Fruit fly (Drosophila melanogaster) whole organism, embryonic: Measurements from ENCODE around the gene Dsp1.

ENCODE experiments used
- ATbp ChIP-seq: fragments of 200-800 bp; sonication (Bioruptor generic); optimal IDR thresholded peaks from 2 replicates; lab custom pipeline; 2017; ENCODE audit warnings: missing biosample characterization, mild to moderate bottlenecking, missing genetic modification characterization, missing genetic modification reagents
- Atf-2 ChIP-seq: fragments of 200-800 bp; sonication (Bioruptor generic); optimal IDR thresholded peaks from 2 replicates; lab custom pipeline; 2016; ENCODE audit warnings: missing biosample characterization, missing genetic modification characterization
- CG10147 ChIP-seq: fragments of 200-800 bp; sonication (Bioruptor generic); optimal IDR thresholded peaks from 2 replicates; lab custom pipeline; 2019; ENCODE audit warnings: missing biosample characterization, mild to moderate bottlenecking, missing genetic modification characterization, moderate library complexity
- CG10267 ChIP-seq: fragments of 200-800 bp; sonication (Bioruptor generic); optimal IDR thresholded peaks from 2 replicates; lab custom pipeline; 2018; ENCODE audit warnings: missing biosample characterization, mild to moderate bottlenecking, missing genetic modification characterization, moderate library complexity
- CG11085 ChIP-seq: fragments of 200-800 bp; sonication (Bioruptor generic); IDR thresholded peaks from 2 replicates; pipeline ENCODE4 v1.3.6; 2022; ENCODE audit warnings: missing biosample characterization, missing genetic modification characterization
- CG12104 ChIP-seq: fragments of 200-800 bp; sonication (Bioruptor generic); optimal IDR thresholded peaks from 3 replicates; lab custom pipeline; 2016; ENCODE audit warnings: missing biosample characterization, missing genetic modification characterization
- CG12155 ChIP-seq: fragments of 200-800 bp; sonication (Bioruptor generic); optimal IDR thresholded peaks from 3 replicates; lab custom pipeline; 2016; ENCODE audit warnings: missing biosample characterization, missing genetic modification characterization
- CG12942 ChIP-seq: fragments of 200-800 bp; sonication (Bioruptor generic); optimal IDR thresholded peaks from 3 replicates; lab custom pipeline; 2016; ENCODE audit warnings: missing biosample characterization, missing genetic modification characterization
- CG13287 ChIP-seq: fragments of 200-800 bp; sonication (Bioruptor generic); IDR thresholded peaks from 2 replicates; pipeline ENCODE4 v1.3.6; 2022; ENCODE audit warnings: missing biosample characterization, missing genetic modification characterization; ENCODE audit not compliant: partially characterized antibody
- CG13775 ChIP-seq: fragments of 200-800 bp; sonication (Bioruptor generic); optimal IDR thresholded peaks from 3 replicates; lab custom pipeline; 2017; ENCODE audit warnings: missing biosample characterization, mild to moderate bottlenecking, missing genetic modification characterization
- CG13894 ChIP-seq: fragments of 200-800 bp; sonication (Bioruptor generic); optimal IDR thresholded peaks from 3 replicates; lab custom pipeline; 2018; ENCODE audit warnings: missing biosample characterization, mild to moderate bottlenecking, missing genetic modification characterization, moderate library complexity
- CG16863 ChIP-seq: fragments of 200-800 bp; sonication (Bioruptor generic); optimal IDR thresholded peaks from 3 replicates; lab custom pipeline; 2016; ENCODE audit warnings: missing biosample characterization, missing genetic modification characterization
- CG17912 ChIP-seq: fragments of 200-800 bp; sonication (Bioruptor generic); optimal IDR thresholded peaks from 2 replicates; lab custom pipeline; 2018; ENCODE audit warnings: missing biosample characterization, mild to moderate bottlenecking, missing genetic modification characterization
- CG30431 ChIP-seq: fragments of 200-800 bp; sonication (Bioruptor generic); optimal IDR thresholded peaks from 2 replicates; lab custom pipeline; 2017; ENCODE audit warnings: missing biosample characterization, missing genetic modification characterization
- CG34224 ChIP-seq: fragments of 200-800 bp; sonication (Bioruptor generic); IDR thresholded peaks from 3 replicates; pipeline ENCODE4 v1.3.6; 2022; ENCODE audit warnings: missing biosample characterization, missing genetic modification characterization; ENCODE audit not compliant: partially characterized antibody
- CG4424 ChIP-seq: fragments of 200-800 bp; sonication (Bioruptor generic); optimal IDR thresholded peaks from 3 replicates; lab custom pipeline; 2016; ENCODE audit warnings: missing biosample characterization, missing genetic modification characterization
- CG6654 ChIP-seq: fragments of 200-800 bp; sonication (Bioruptor generic); optimal IDR thresholded peaks from 2 replicates; lab custom pipeline; 2017; ENCODE audit warnings: missing biosample characterization, mild to moderate bottlenecking, missing genetic modification characterization
- CG6683 ChIP-seq: fragments of 200-800 bp; sonication (Bioruptor generic); optimal IDR thresholded peaks from 2 replicates; lab custom pipeline; 2017; ENCODE audit warnings: missing biosample characterization, mild to moderate bottlenecking, missing genetic modification characterization, missing genetic modification reagents
- CG6689 ChIP-seq: fragments of 200-800 bp; sonication (Bioruptor generic); IDR thresholded peaks from 2 replicates; pipeline ENCODE4 v1.3.6; 2022; ENCODE audit warnings: missing biosample characterization, missing genetic modification characterization
- CG6813 ChIP-seq: fragments of 200-800 bp; sonication (Bioruptor generic); optimal IDR thresholded peaks from 2 replicates; lab custom pipeline; 2017; ENCODE audit warnings: missing biosample characterization, missing genetic modification characterization, mild to moderate bottlenecking, moderate library complexity, missing genetic modification reagents
- CG7372 ChIP-seq: fragments of 200-800 bp; sonication (Bioruptor generic); IDR thresholded peaks from 2 replicates; pipeline ENCODE4 v1.3.6; 2022; ENCODE audit warnings: missing biosample characterization, missing genetic modification characterization
- CG7786 ChIP-seq: fragments of 200-800 bp; sonication (Bioruptor generic); optimal IDR thresholded peaks from 2 replicates; lab custom pipeline; 2016; ENCODE audit warnings: missing biosample characterization, missing genetic modification characterization
- CG7928 ChIP-seq: fragments of 200-800 bp; sonication (Bioruptor generic); optimal IDR thresholded peaks from 2 replicates; lab custom pipeline; 2017; ENCODE audit warnings: missing biosample characterization, mild to moderate bottlenecking, missing genetic modification characterization
- CG8924 ChIP-seq: fragments of 200-800 bp; optimal IDR thresholded peaks from 3 replicates; lab custom pipeline; 2019; ENCODE audit warnings: missing biosample characterization, mild to moderate bottlenecking, missing genetic modification characterization, moderate library complexity
- CG9215 ChIP-seq: fragments of 200-800 bp; sonication (Bioruptor generic); IDR thresholded peaks from 2 replicates; pipeline ENCODE4 v1.3.6; 2022; ENCODE audit warnings: missing biosample characterization, missing genetic modification characterization
- Dref ChIP-seq: fragments of 200-800 bp; sonication (Bioruptor generic); IDR thresholded peaks from 2 replicates; pipeline ENCODE4 v1.3.6; 2022; ENCODE audit warnings: missing biosample characterization, missing genetic modification characterization
- Drgx ChIP-seq: fragments of 200-800 bp; sonication (Bioruptor generic); IDR thresholded peaks from 2 replicates; pipeline ENCODE4 v1.3.6; 2022; ENCODE audit warnings: missing biosample characterization, missing genetic modification characterization
- Fer2 ChIP-seq: fragments of 200-800 bp; sonication (Bioruptor generic); optimal IDR thresholded peaks from 2 replicates; lab custom pipeline; 2018; ENCODE audit warnings: missing biosample characterization, mild to moderate bottlenecking, missing genetic modification characterization, moderate library complexity
- Hsf ChIP-seq: fragments of 200-800 bp; sonication (Bioruptor generic); optimal IDR thresholded peaks from 3 replicates; lab custom pipeline; 2016; ENCODE audit warnings: missing biosample characterization, missing genetic modification characterization
- Med ChIP-seq: fragments of 200-800 bp; sonication (Bioruptor generic); peaks from one replicate; lab custom pipeline; 2016; ENCODE audit warnings: missing biosample characterization, missing genetic modification characterization, mild to moderate bottlenecking, inconsistent platforms, moderate library complexity
- Mrtf ChIP-seq: fragments of 200-800 bp; sonication (Bioruptor generic); IDR thresholded peaks from 3 replicates; pipeline ENCODE4 v1.3.6; 2022; ENCODE audit warnings: missing biosample characterization, missing genetic modification characterization
- NC2α ChIP-seq: fragments of 200-800 bp; sonication (Bioruptor generic); optimal IDR thresholded peaks from 2 replicates; lab custom pipeline; 2016; ENCODE audit warnings: missing biosample characterization, missing genetic modification characterization
- Oaz ChIP-seq: fragments of 200-800 bp; sonication (Bioruptor generic); IDR thresholded peaks from 2 replicates; pipeline ENCODE4 v1.3.6; 2022; ENCODE audit warnings: missing biosample characterization, missing genetic modification characterization
- Sin3A ChIP-seq: fragments of >200 bp; optimal IDR thresholded peaks from 2 replicates; lab custom pipeline; 2018
- Six4 ChIP-seq: fragments of 200-800 bp; sonication (Bioruptor generic); optimal IDR thresholded peaks from 2 replicates; lab custom pipeline; 2016; ENCODE audit warnings: missing biosample characterization, missing genetic modification characterization
- az2 ChIP-seq: fragments of 200-800 bp; sonication (Bioruptor generic); optimal IDR thresholded peaks from 3 replicates; lab custom pipeline; 2016; ENCODE audit warnings: missing biosample characterization, missing genetic modification characterization
- bsh ChIP-seq, 2 experiments: fragments of 200-800 bp; sonication (Bioruptor generic); optimal IDR thresholded peaks; 2 replicates each; lab custom pipeline; 2017 to 2018; ENCODE audit warnings: mild to moderate bottlenecking in 2 of 2, missing biosample characterization in 2 of 2, missing genetic modification characterization in 2 of 2, moderate library complexity in 1 of 2
- chif ChIP-seq, 2 experiments: fragments of 200-800 bp; sonication (Bioruptor generic); optimal IDR thresholded peaks; 3 replicates each; lab custom pipeline; 2016; ENCODE audit warnings: missing biosample characterization in 2 of 2, missing genetic modification characterization in 2 of 2
- croc ChIP-seq: fragments of 200-800 bp; sonication (Bioruptor generic); conservative IDR thresholded peaks from 3 replicates; pipeline ENCODE4 v1.3.6; 2022; ENCODE audit warnings: missing biosample characterization, missing genetic modification characterization
- esg ChIP-seq: fragments of 200-800 bp; sonication (Bioruptor generic); conservative IDR thresholded peaks from 2 replicates; pipeline ENCODE4 v1.3.6; 2022; ENCODE audit warnings: missing biosample characterization, missing genetic modification characterization
- eyg ChIP-seq: fragments of 200-800 bp; sonication (Bioruptor generic); optimal IDR thresholded peaks from 3 replicates; lab custom pipeline; 2016; ENCODE audit warnings: missing biosample characterization, missing genetic modification characterization
- hbn ChIP-seq: fragments of 200-800 bp; sonication (Bioruptor generic); IDR thresholded peaks from 2 replicates; pipeline ENCODE4 v1.3.6; 2022; ENCODE audit warnings: missing biosample characterization, missing genetic modification characterization; ENCODE audit not compliant: partially characterized antibody
- jing ChIP-seq: fragments of 200-800 bp; sonication (Bioruptor generic); optimal IDR thresholded peaks from 2 replicates; lab custom pipeline; 2018; ENCODE audit warnings: missing biosample characterization, mild to moderate bottlenecking, missing genetic modification characterization
- jumu ChIP-seq: fragments of 200-800 bp; sonication (Bioruptor generic); optimal IDR thresholded peaks from 3 replicates; lab custom pipeline; 2016; ENCODE audit warnings: missing biosample characterization, missing genetic modification characterization
- pfk ChIP-seq: fragments of 200-800 bp; sonication (Bioruptor generic); optimal IDR thresholded peaks from 2 replicates; lab custom pipeline; 2018; ENCODE audit warnings: missing biosample characterization, mild to moderate bottlenecking, missing genetic modification characterization, moderate library complexity
- sens ChIP-seq: fragments of 200-800 bp; sonication (Bioruptor generic); peaks from one replicate; lab custom pipeline; 2016; ENCODE audit warnings: missing biosample characterization, missing genetic modification characterization
- stwl ChIP-seq: fragments of 200-800 bp; sonication (Bioruptor generic); optimal IDR thresholded peaks from 3 replicates; lab custom pipeline; 2018; ENCODE audit warnings: missing biosample characterization, mild to moderate bottlenecking, missing genetic modification characterization, moderate library complexity
- tin ChIP-seq: fragments of 200-800 bp; sonication (Bioruptor generic); optimal IDR thresholded peaks from 3 replicates; lab custom pipeline; 2016; ENCODE audit warnings: missing biosample characterization, missing genetic modification characterization

The Dsp1 gene

dm6 chrX:16384843-16385726 is 51.7 kb downstream of the Dsp1 start, which contains the start of the genes CG9992 and CG4239 (continued):
- TF ChIP-seq CG11085 (GFP tag; lab: Robert Waterston, UW) (peak; percentile 62; the same call in 1 of the 2 replicates), CG10147 (GFP tag; lab: Kevin White, UChicago) (peak; percentile 13), CG9215 (GFP tag; lab: Robert Waterston, UW) (peak; percentile 76), CG7928 (no peak), CG7786 (GFP tag; lab: Kevin White, UChicago) (peak; percentile 40), jumu (GFP tag; lab: Kevin White, UChicago) (peak; percentile 54), sens (GFP tag; lab: Kevin White, UChicago) (peak; percentile 68), CG17912 (no peak), Sin3A (peak; percentile 81), Hsf (GFP tag; lab: Kevin White, UChicago) (peak; percentile 51), CG13287 (GFP tag; lab: Robert Waterston, UW) (peak; percentile 28), CG4424 (GFP tag; lab: Kevin White, UChicago) (peak; percentile 65), chif (GFP tag; optimal IDR thresholded peaks at IDR 0.05; lab: Kevin White, UChicago) (peak in 1 of 2 experiments; percentile 10), Drgx (GFP tag; lab: Robert Waterston, UW) (no peak; the same call in 1 of the 2 replicates), bsh (GFP tag; optimal IDR thresholded peaks at IDR 0.05; lab: Kevin White, UChicago) (peak in 1 of 2 experiments; percentile 39), Med (peak; percentile 83), ATbp (GFP tag; lab: Kevin White, UChicago) (peak; percentile 29), CG13775 (GFP tag; lab: Kevin White, UChicago) (peak; percentile 67), CG6683 (GFP tag; lab: Kevin White, UChicago) (no peak), CG16863 (GFP tag; lab: Kevin White, UChicago) (peak; percentile 2), CG7372 (GFP tag; lab: Robert Waterston, UW) (0 out of 2 replicates have a peak, but pooled peaks have one; percentile 23), pfk (GFP tag; lab: Kevin White, UChicago) (no peak), eyg (no peak), stwl (tag; lab: Kevin White, UChicago) (peak; percentile 92), CG6689 (GFP tag; lab: Robert Waterston, UW) (peak; percentile 29; the same call in 1 of the 2 replicates), CG6654 (peak; percentile 3), CG8924 (tag; lab: Kevin White, UChicago) (peak; percentile 65), NC2α (GFP tag; lab: Kevin White, UChicago) (no peak), CG12104 (GFP tag; lab: Kevin White, UChicago) (peak; percentile 36), az2 (GFP tag; lab: Kevin White, UChicago) (peak; percentile 63), CG34224 (GFP tag; lab: Robert Waterston, UW) (no peak), Fer2 (tag; lab: Kevin White, UChicago) (peak; percentile 56), Mrtf (GFP tag; lab: Robert Waterston, UW) (peak; percentile 39; the same call in 1 of the 3 replicates), CG12942 (GFP tag; lab: Kevin White, UChicago) (peak; percentile 49), CG12155 (GFP tag; lab: Kevin White, UChicago) (peak; percentile 59), CG10267 (tag; lab: Kevin White, UChicago) (peak; percentile 93), Six4 (GFP tag; lab: Kevin White, UChicago) (no peak), croc (GFP tag; lab: Robert Waterston, UW) (peak; percentile 49; the same call in 2 of the 3 replicates), jing (no peak), tin (GFP tag; lab: Kevin White, UChicago) (peak; percentile 60), Dref (peak; percentile 69), CG13894 (peak; percentile 49), Atf-2 (GFP tag; lab: Kevin White, UChicago) (peak; percentile 5), hbn (GFP tag; lab: Robert Waterston, UW) (peak; percentile 43; the same call in 1 of the 2 replicates), esg (peak; percentile 28; the same call in 1 of the 2 replicates), CG30431 (GFP tag; lab: Kevin White, UChicago) (peak; percentile 49), CG6813 (GFP tag; lab: Kevin White, UChicago) (peak; percentile 6), Oaz (GFP tag; lab: Robert Waterston, UW) (no peak)
